Fruit fly (Drosophila melanogaster) whole organism, prepupa: Measurements from ENCODE around the gene daw.

Experiments used
- CG11294 ChIP-seq: fragments of 200-800 bp; sonication (Bioruptor generic); IDR thresholded peaks from 2 replicates; pipeline ENCODE4 v1.3.6; 2022; ENCODE audit warnings: missing biosample characterization, missing genetic modification characterization
- CG15336 ChIP-seq: fragments of 200-800 bp; sonication (Bioruptor generic); IDR thresholded peaks from 2 replicates; pipeline ENCODE4 v1.3.6; 2022; ENCODE audit warnings: missing biosample characterization, missing genetic modification characterization
- CG1621 ChIP-seq: fragments of 200-800 bp; sonication (Bioruptor generic); optimal IDR thresholded peaks from 3 replicates; lab custom pipeline; 2018; ENCODE audit warnings: missing biosample characterization, mild to moderate bottlenecking, missing genetic modification characterization
- CG16779 ChIP-seq: fragments of 200-800 bp; sonication (Bioruptor generic); optimal IDR thresholded peaks from 3 replicates; lab custom pipeline; 2017; ENCODE audit warnings: missing biosample characterization, mild to moderate bottlenecking, missing genetic modification characterization
- CG3032 ChIP-seq: fragments of 200-800 bp; optimal IDR thresholded peaks from 2 replicates; lab custom pipeline; 2019; ENCODE audit warnings: missing biosample characterization, mild to moderate bottlenecking, missing genetic modification characterization, moderate library complexity
- CG34406 ChIP-seq: fragments of 200-800 bp; sonication (Bioruptor generic); optimal IDR thresholded peaks from 3 replicates; lab custom pipeline; 2016; ENCODE audit warnings: missing biosample characterization, missing genetic modification characterization
- CG6276 ChIP-seq: fragments of 200-800 bp; sonication (Bioruptor generic); optimal IDR thresholded peaks from 2 replicates; lab custom pipeline; 2017; ENCODE audit warnings: missing biosample characterization, mild to moderate bottlenecking, missing genetic modification characterization
- Ets21C ChIP-seq: fragments of 200-800 bp; sonication (Bioruptor generic); optimal IDR thresholded peaks from 3 replicates; lab custom pipeline; 2016; ENCODE audit warnings: missing biosample characterization, missing genetic modification characterization
- Smox ChIP-seq: fragments of 200-800 bp; sonication (Bioruptor generic); optimal IDR thresholded peaks from 3 replicates; lab custom pipeline; 2016; ENCODE audit warnings: missing biosample characterization, missing genetic modification characterization
- Sox14 ChIP-seq: fragments of 200-800 bp; sonication (Bioruptor generic); optimal IDR thresholded peaks from 3 replicates; lab custom pipeline; 2016; ENCODE audit warnings: missing biosample characterization, missing genetic modification characterization
- achi ChIP-seq: fragments of 200-800 bp; sonication (Bioruptor generic); optimal IDR thresholded peaks from 3 replicates; lab custom pipeline; 2016; ENCODE audit warnings: missing biosample characterization, missing genetic modification characterization
- fd59A ChIP-seq: fragments of 200-800 bp; sonication (Bioruptor generic); optimal IDR thresholded peaks from 2 replicates; lab custom pipeline; 2017; ENCODE audit warnings: missing biosample characterization, mild to moderate bottlenecking, missing genetic modification characterization, missing genetic modification reagents
- fd85E ChIP-seq: fragments of 200-800 bp; sonication (Bioruptor generic); optimal IDR thresholded peaks from 3 replicates; lab custom pipeline; 2016; ENCODE audit warnings: missing biosample characterization, missing genetic modification characterization
- fkh ChIP-seq: fragments of 200-800 bp; sonication (Bioruptor generic); optimal IDR thresholded peaks from 3 replicates; lab custom pipeline; 2017; ENCODE audit warnings: missing biosample characterization, mild to moderate bottlenecking, missing genetic modification characterization, moderate library complexity
- salr ChIP-seq, 2 experiments: fragments of 200-800 bp; sonication (Bioruptor generic); optimal IDR thresholded peaks; 3 replicates each; lab custom pipeline; 2016 to 2018; ENCODE audit warnings: missing biosample characterization in 2 of 2, missing genetic modification characterization in 2 of 2, mild to moderate bottlenecking in 1 of 2
- spab ChIP-seq: fragments of 200-800 bp; sonication (Bioruptor generic); optimal IDR thresholded peaks from 2 replicates; lab custom pipeline; 2017; ENCODE audit warnings: missing biosample characterization, mild to moderate bottlenecking, missing genetic modification characterization, missing genetic modification reagents
- ss ChIP-seq, 2 experiments: fragments of 200-800 bp; sonication (Bioruptor generic); optimal IDR thresholded peaks; 2 replicates in 1 of 2; 3 replicates in 1 of 2; lab custom pipeline; 2017 to 2018; ENCODE audit warnings: mild to moderate bottlenecking in 2 of 2, missing biosample characterization in 2 of 2, missing genetic modification characterization in 2 of 2, moderate library complexity in 1 of 2
- svp ChIP-seq: fragments of 200-800 bp; sonication (Bioruptor generic); peaks from one replicate; lab custom pipeline; 2016; ENCODE audit warnings: missing biosample characterization, missing genetic modification characterization
- topi ChIP-seq: fragments of 200-800 bp; sonication (Bioruptor generic); optimal IDR thresholded peaks from 3 replicates; lab custom pipeline; 2016; ENCODE audit warnings: missing biosample characterization, missing genetic modification characterization

daw gene

DNA sequence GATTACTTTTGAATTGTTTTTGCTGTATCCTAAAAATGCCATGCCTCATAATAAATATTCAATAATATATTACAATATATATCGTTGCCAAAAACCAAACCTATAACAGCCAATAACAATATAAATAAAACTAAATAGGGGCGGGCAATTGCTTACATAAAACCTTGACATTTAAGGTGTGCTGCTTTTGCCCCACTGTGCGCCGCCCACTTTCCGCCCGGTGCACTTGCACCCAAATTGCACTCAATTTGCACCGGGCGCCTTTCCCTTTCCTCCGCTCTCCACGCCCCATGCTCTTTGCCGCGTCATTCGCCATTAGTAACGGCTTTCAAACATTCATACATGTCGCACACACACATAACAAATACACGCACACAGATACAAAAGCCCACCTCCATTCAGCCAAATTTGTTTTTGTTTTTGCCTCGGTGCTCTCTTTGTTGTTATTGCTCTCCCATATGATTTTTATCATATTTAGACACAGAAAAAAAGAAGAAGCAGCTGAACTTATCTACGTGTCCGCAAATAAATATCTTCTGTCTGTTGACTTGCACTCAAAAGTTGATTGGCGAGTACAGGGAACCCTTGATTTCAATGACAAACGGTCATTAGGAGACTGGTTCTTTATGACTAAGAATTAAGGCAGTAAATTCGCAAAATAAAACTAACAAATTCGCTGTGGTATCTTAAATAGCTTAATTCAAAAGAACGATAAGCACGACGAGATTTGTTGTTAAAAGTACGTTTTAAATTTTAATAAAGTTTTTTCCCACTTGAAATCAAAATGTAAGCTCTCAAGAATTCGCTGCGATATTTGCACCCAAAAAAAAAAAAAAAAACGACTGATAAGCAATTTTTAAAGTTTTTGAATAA is 53.0 kb downstream of the daw start (continued):
- TF ChIP-seq CG16779 (tag; lab: Kevin White, UChicago) (no peak), Sox14 (peak; percentile 16), salr (GFP tag; optimal IDR thresholded peaks at IDR 0.05; lab: Kevin White, UChicago) (peak in 1 of 2 experiments; percentile 43), achi (peak; percentile 66), fd59A (GFP tag; lab: Kevin White, UChicago) (no peak), topi (GFP tag; lab: Kevin White, UChicago) (peak; percentile 33), spab (GFP tag; lab: Kevin White, UChicago) (peak; percentile 50), svp (GFP tag; lab: Kevin White, UChicago) (peak; percentile 78), CG6276 (GFP tag; lab: Kevin White, UChicago) (peak; percentile 87), Ets21C (GFP tag; lab: Kevin White, UChicago) (no peak), CG34406 (peak; percentile 56), CG15336 (peak; percentile 89), CG3032 (no peak), CG11294 (GFP tag; lab: Robert Waterston, UW) (peak; percentile 44; the same call in 1 of the 2 replicates), Smox (peak; percentile 50)

DNA sequence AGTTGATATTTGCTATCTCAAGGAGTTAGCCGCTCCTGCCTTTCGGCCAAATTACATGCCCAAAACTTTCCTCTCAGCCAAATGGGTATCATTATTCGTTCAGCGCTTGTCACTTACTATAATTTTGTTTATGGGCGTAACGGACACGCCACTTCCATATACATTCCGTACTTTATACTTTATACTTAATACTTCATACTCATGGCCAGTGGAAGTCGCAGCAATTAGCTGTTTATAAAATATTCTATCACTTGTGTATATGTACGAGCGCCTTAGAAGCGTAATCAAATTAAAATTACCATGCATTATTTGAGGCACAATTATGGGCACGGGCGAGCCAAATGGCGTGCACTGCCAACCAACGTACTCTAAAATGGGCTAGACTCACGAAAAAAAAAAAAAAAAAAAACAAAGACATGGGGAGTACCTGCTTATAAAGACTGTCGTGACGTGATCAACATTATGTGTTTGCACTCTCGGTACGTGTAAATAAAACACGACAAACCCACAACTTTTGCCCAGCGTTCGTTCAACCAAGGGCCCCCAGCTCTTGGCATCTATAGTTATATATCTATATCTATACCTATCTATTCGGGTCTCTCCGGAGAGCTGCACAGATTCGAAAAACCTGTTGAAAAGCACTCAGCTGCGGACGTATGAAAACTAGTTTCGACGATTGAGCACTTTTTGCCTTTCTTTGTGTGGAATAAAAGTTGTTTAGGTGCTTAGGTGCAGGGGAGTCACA is 56.3 kb downstream of the daw start:
- TF ChIP-seq fkh (GFP tag; lab: Kevin White, UChicago) = peak; percentile 89
- TF ChIP-seq ss (GFP tag; optimal IDR thresholded peaks at IDR 0.05; lab: Kevin White, UChicago) = peak in 1 of 2 experiments; percentile 78
- no peak for TF ChIP-seq fd85E (GFP tag; lab: Kevin White, UChicago)
- TF ChIP-seq CG1621 (tag; lab: Kevin White, UChicago) = peak; percentile 4
- TF ChIP-seq, all 60 proteins: peak for 3
